Fruit fly (Drosophila melanogaster): ENCODE measurements around the gene Cpr62Bb.

Cpr62Bb gene

DNA sequence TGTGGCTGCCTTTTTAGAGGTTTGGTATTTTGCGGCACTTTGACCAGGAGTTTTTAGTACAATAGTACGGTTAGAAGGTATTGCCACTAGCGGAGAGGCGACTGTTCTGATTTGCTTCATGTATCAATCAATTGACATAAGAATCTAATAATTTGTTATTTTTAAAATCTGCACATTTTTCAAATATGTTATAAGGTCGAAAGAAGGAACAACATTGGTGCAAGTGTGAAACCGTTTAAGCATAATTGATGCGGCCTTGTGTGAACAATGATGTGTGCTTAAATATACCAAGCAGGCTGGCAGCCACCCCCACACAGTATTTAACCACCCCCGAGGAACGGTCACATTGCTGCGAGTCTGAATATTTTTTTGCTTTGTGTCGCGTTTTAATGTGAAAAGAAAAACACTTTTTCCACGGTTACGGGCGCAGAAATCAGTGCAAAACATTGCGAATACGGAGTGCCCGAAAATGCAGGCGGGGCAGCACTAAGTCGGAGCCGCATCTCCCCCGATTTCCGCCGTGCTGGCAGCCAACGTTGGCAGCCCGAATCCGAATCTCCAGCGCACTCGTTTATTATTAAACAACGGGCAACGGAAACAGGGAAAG is 30.3 kb upstream of the Cpr62Bb start, which contains the start of the genes HBS1 and CG12025 (continued):
- TF ChIP-seq CoRest (tag; optimal IDR thresholded peaks at IDR 0.05) (peak; percentile 73), Fer3 (tag; optimal IDR thresholded peaks at IDR 0.05) (peak; percentile 65), prd (optimal IDR thresholded peaks at IDR 0.05) (no peak), prd (GFP tag; IDR thresholded peaks at IDR 0.05) (peak; percentile 61; the same call in 1 of the 3 replicates), jigr1 (GFP tag; IDR thresholded peaks at IDR 0.05) (no peak), amos (GFP tag; IDR thresholded peaks at IDR 0.05; ENCODE audit: partially characterized antibody) (0 out of 2 replicates have a peak, but pooled peaks have one; percentile 4), ewg (GFP tag; optimal IDR thresholded peaks at IDR 0.05) (peak; percentile 66), CG14710 (tag; optimal IDR thresholded peaks at IDR 0.05) (peak; percentile 85), fd96Cb (tag; optimal IDR thresholded peaks at IDR 0.05) (peak; percentile 45), CG10654 (GFP tag; optimal IDR thresholded peaks at IDR 0.05) (no peak), Dp (GFP tag; optimal IDR thresholded peaks at IDR 0.05) (peak; percentile 14), CG2116 (GFP tag; optimal IDR thresholded peaks at IDR 0.05) (peak; percentile 49), CkIIα-i1 (GFP tag; IDR thresholded peaks at IDR 0.05) (no peak), Hmr (GFP tag; optimal IDR thresholded peaks at IDR 0.05) (peak; percentile 53), sna (GFP tag; IDR thresholded peaks at IDR 0.05; ENCODE audit: partially characterized antibody) (no peak), CG7372 (GFP tag; IDR thresholded peaks at IDR 0.05) (peak; percentile 72), CG14014 (GFP tag; IDR thresholded peaks at IDR 0.05) (peak; percentile 68), lola (GFP tag; optimal IDR thresholded peaks at IDR 0.05) (peak in 1 of 3 experiments; percentile 58), CG18599 (GFP tag; optimal IDR thresholded peaks at IDR 0.05) (peak; percentile 44), unpg (GFP tag; optimal IDR thresholded peaks at IDR 0.05) (peak; percentile 40), phol (tag; optimal IDR thresholded peaks at IDR 0.05) (peak; percentile 80), CG34376 (GFP tag; optimal IDR thresholded peaks at IDR 0.05) (no peak), CG1233 (GFP tag; optimal IDR thresholded peaks at IDR 0.05) (no peak), E2f2 (GFP tag; IDR thresholded peaks at IDR 0.05) (peak; percentile 36; the same call in 1 of the 2 replicates), CG33213 (GFP tag; optimal IDR thresholded peaks at IDR 0.05) (peak; percentile 58), ftz-f1 (GFP tag; optimal IDR thresholded peaks at IDR 0.05) (no peak), Rfx (GFP tag; IDR thresholded peaks at IDR 0.05) (peak; percentile 71), CG4404 (GFP tag; IDR thresholded peaks at IDR 0.05) (peak; percentile 74), CG8388 (GFP tag; optimal IDR thresholded peaks at IDR 0.05) (peak; percentile 38), Rx (GFP tag; IDR thresholded peaks at IDR 0.05) (no peak), Med (GFP tag) (peak; percentile 88), ara (GFP tag; IDR thresholded peaks at IDR 0.05) (peak; percentile 43; the same call in 1 of the 2 replicates), CG30020 (tag; optimal IDR thresholded peaks at IDR 0.05) (peak; percentile 94), CG1792 (GFP tag; optimal IDR thresholded peaks at IDR 0.05) (no peak), pho (GFP tag; optimal IDR thresholded peaks at IDR 0.05) (peak; percentile 44), fu2 (GFP tag; optimal IDR thresholded peaks at IDR 0.05) (peak; percentile 36), YL-1 (GFP tag; optimal IDR thresholded peaks at IDR 0.05) (peak; percentile 83), Doc3 (GFP tag; IDR thresholded peaks at IDR 0.05; ENCODE audit: partially characterized antibody) (no peak), tna (GFP tag; IDR thresholded peaks at IDR 0.05; ENCODE audit: partially characterized antibody) (no peak; the same call in 1 of the 2 replicates), CG6813 (GFP tag; optimal IDR thresholded peaks at IDR 0.05) (no peak), Ssrp (tag; optimal IDR thresholded peaks at IDR 0.05) (peak; percentile 50), her (GFP tag; optimal IDR thresholded peaks at IDR 0.05) (no peak), bowl (GFP tag; IDR thresholded peaks at IDR 0.05) (no peak), danr (GFP tag; IDR thresholded peaks at IDR 0.05) (no peak), CG2678 (tag; optimal IDR thresholded peaks at IDR 0.05) (peak; percentile 65), ssp (GFP tag; IDR thresholded peaks at IDR 0.05) (peak; percentile 96), CG5245 (GFP tag; optimal IDR thresholded peaks at IDR 0.05) (peak; percentile 37), CG13123 (GFP tag; optimal IDR thresholded peaks at IDR 0.05) (peak; percentile 7), CG15514 (GFP tag; optimal IDR thresholded peaks at IDR 0.05) (peak; percentile 80)
